Worm (Caenorhabditis elegans) whole organism, mixed stage, embryonic: ENCODE results near the gene arx-2.
A peak's percentile ranks its signal among the peaks of the same experiment; 100 is the strongest.

ENCODE experiments used
- M03D4.4 ChIP-seq: sonication (generic microtip); optimal IDR thresholded peaks from 2 replicates; lab custom pipeline; 2017; ENCODE audit warnings: mild to moderate bottlenecking, missing genetic modification characterization, missing compliant biosample characterization
- bed-3 ChIP-seq: fragments of 200-800 bp; sonication (Bioruptor generic); optimal IDR thresholded peaks from 3 replicates; lab custom pipeline; 2018; ENCODE audit warnings: mild to moderate bottlenecking, missing genetic modification characterization, moderate library complexity, missing compliant biosample characterization
- blmp-1 ChIP-seq: fragments of 150-350 bp; optimal IDR thresholded peaks from 2 replicates; lab custom pipeline; 2014; ENCODE audit warnings: missing biosample characterization, missing genetic modification characterization
- ceh-39 ChIP-seq: fragments of 150-350 bp; optimal IDR thresholded peaks from 2 replicates; lab custom pipeline; 2014; ENCODE audit warnings: missing biosample characterization, missing genetic modification characterization
- ceh-43 ChIP-seq: fragments of 200-800 bp; sonication (Bioruptor generic); optimal IDR thresholded peaks from 2 replicates; lab custom pipeline; 2018; ENCODE audit warnings: mild to moderate bottlenecking, missing genetic modification characterization, moderate library complexity, missing compliant biosample characterization
- ceh-83 ChIP-seq: fragments of 200-800 bp; sonication (Bioruptor generic); optimal IDR thresholded peaks from 2 replicates; lab custom pipeline; 2018; ENCODE audit warnings: mild to moderate bottlenecking, missing genetic modification characterization, missing compliant biosample characterization
- ces-1 ChIP-seq: fragments of 150-350 bp; optimal IDR thresholded peaks from 2 replicates; lab custom pipeline; 2014; ENCODE audit warnings: missing biosample characterization, missing genetic modification reagents, missing genetic modification characterization
- cnd-1 ChIP-seq: fragments of 200-800 bp; sonication (Bioruptor generic); optimal IDR thresholded peaks from 2 replicates; lab custom pipeline; 2018; ENCODE audit warnings: mild to moderate bottlenecking, missing genetic modification characterization, missing compliant biosample characterization
- drap-1 ChIP-seq: fragments of 200-800 bp; sonication (Bioruptor generic); optimal IDR thresholded peaks from 3 replicates; lab custom pipeline; 2018; ENCODE audit warnings: mild to moderate bottlenecking, missing genetic modification characterization, missing compliant biosample characterization
- elt-1 ChIP-seq: sonication (generic microtip); optimal IDR thresholded peaks from 2 replicates; lab custom pipeline; 2017; ENCODE audit warnings: missing genetic modification characterization, mild to moderate bottlenecking, missing compliant biosample characterization, antibody characterized with exemption, moderate library complexity, borderline replicate concordance; ENCODE audit not compliant: insufficient read depth
- elt-3 ChIP-seq: fragments of 150-350 bp; optimal IDR thresholded peaks from 2 replicates; lab custom pipeline; 2014; ENCODE audit warnings: missing biosample characterization, missing genetic modification characterization
- flh-1 ChIP-seq: fragments of 200-800 bp; sonication (Bioruptor generic); optimal IDR thresholded peaks from 2 replicates; lab custom pipeline; 2018; ENCODE audit warnings: mild to moderate bottlenecking, missing genetic modification characterization, moderate library complexity, missing compliant biosample characterization
- ham-2 ChIP-seq: fragments of 200-800 bp; sonication (Bioruptor generic); optimal IDR thresholded peaks from 2 replicates; lab custom pipeline; 2018; ENCODE audit warnings: mild to moderate bottlenecking, missing genetic modification characterization, missing compliant biosample characterization
- hlh-1 ChIP-seq: fragments of 150-350 bp; optimal IDR thresholded peaks from 2 replicates; lab custom pipeline; 2014; ENCODE audit warnings: missing biosample characterization, missing genetic modification reagents, missing genetic modification characterization
- lin-13 ChIP-seq: fragments of 150-350 bp; optimal IDR thresholded peaks from 2 replicates; lab custom pipeline; 2014; ENCODE audit warnings: missing biosample characterization, missing genetic modification characterization
- lin-32 ChIP-seq: fragments of 200-800 bp; sonication (Bioruptor generic); optimal IDR thresholded peaks from 2 replicates; lab custom pipeline; 2018; ENCODE audit warnings: mild to moderate bottlenecking, missing genetic modification characterization, missing compliant biosample characterization
- lsy-2 ChIP-seq: fragments of 150-350 bp; optimal IDR thresholded peaks from 2 replicates; lab custom pipeline; 2014; ENCODE audit warnings: missing biosample characterization, missing genetic modification characterization
- mab-5 ChIP-seq: fragments of 150-350 bp; optimal IDR thresholded peaks from 2 replicates; lab custom pipeline; 2014; ENCODE audit warnings: missing biosample characterization, missing genetic modification characterization
- mep-1 ChIP-seq: fragments of 150-350 bp; optimal IDR thresholded peaks from 2 replicates; lab custom pipeline; 2017; ENCODE audit warnings: missing biosample characterization, missing genetic modification reagents, missing genetic modification characterization, inconsistent platforms
- mls-2 ChIP-seq: sonication (generic microtip); optimal IDR thresholded peaks from 2 replicates; lab custom pipeline; 2016; ENCODE audit warnings: mild to moderate bottlenecking, missing genetic modification characterization, moderate library complexity, missing compliant biosample characterization
- nhr-12 ChIP-seq: fragments of 150-350 bp; optimal IDR thresholded peaks from 2 replicates; lab custom pipeline; 2014; ENCODE audit warnings: missing biosample characterization, missing genetic modification characterization
- nhr-2 ChIP-seq: fragments of 150-350 bp; optimal IDR thresholded peaks from 2 replicates; lab custom pipeline; 2014; ENCODE audit warnings: missing biosample characterization, missing genetic modification characterization
- nhr-237 ChIP-seq: fragments of 150-350 bp; optimal IDR thresholded peaks from 2 replicates; lab custom pipeline; 2014; ENCODE audit warnings: missing biosample characterization, missing genetic modification characterization
- nhr-28 ChIP-seq: fragments of 150-350 bp; optimal IDR thresholded peaks from 2 replicates; lab custom pipeline; 2014; ENCODE audit warnings: missing biosample characterization, missing genetic modification characterization
- nhr-76 ChIP-seq: sonication (generic microtip); optimal IDR thresholded peaks from 2 replicates; lab custom pipeline; 2017; ENCODE audit warnings: missing biosample characterization, missing genetic modification characterization
- pha-4 ChIP-seq: fragments of 150-350 bp; optimal IDR thresholded peaks from 2 replicates; lab custom pipeline; 2018; ENCODE audit warnings: missing biosample characterization, missing genetic modification reagents, missing genetic modification characterization
- sem-2 ChIP-seq: fragments of 200-800 bp; sonication (Bioruptor generic); optimal IDR thresholded peaks from 2 replicates; lab custom pipeline; 2018; ENCODE audit warnings: mild to moderate bottlenecking, missing genetic modification characterization, missing compliant biosample characterization
- snpc-4 ChIP-seq: fragments of 150-350 bp; optimal IDR thresholded peaks from 2 replicates; lab custom pipeline; 2014; ENCODE audit warnings: missing biosample characterization, missing genetic modification characterization
- sptf-1 ChIP-seq: sonication (generic microtip); optimal IDR thresholded peaks from 2 replicates; lab custom pipeline; 2017; ENCODE audit warnings: mild to moderate bottlenecking, missing genetic modification characterization, moderate library complexity, missing compliant biosample characterization
- tbx-8 ChIP-seq: fragments of 200-800 bp; sonication (Bioruptor generic); optimal IDR thresholded peaks from 2 replicates; lab custom pipeline; 2018; ENCODE audit warnings: mild to moderate bottlenecking, missing genetic modification characterization, moderate library complexity, missing compliant biosample characterization
- unc-120 ChIP-seq: sonication (generic microtip); optimal IDR thresholded peaks from 2 replicates; lab custom pipeline; 2017; ENCODE audit warnings: missing genetic modification characterization, missing compliant biosample characterization; ENCODE audit not compliant: poor library complexity, severe bottlenecking
- unc-39 ChIP-seq: fragments of 150-350 bp; optimal IDR thresholded peaks from 2 replicates; lab custom pipeline; 2014; ENCODE audit warnings: missing biosample characterization, missing genetic modification characterization
- unc-62 ChIP-seq: fragments of 150-350 bp; optimal IDR thresholded peaks from 2 replicates; lab custom pipeline; 2014; ENCODE audit warnings: missing biosample characterization, missing genetic modification reagents, missing genetic modification characterization
- zip-8 ChIP-seq: fragments of 150-350 bp; optimal IDR thresholded peaks from 2 replicates; lab custom pipeline; 2014; ENCODE audit warnings: missing biosample characterization, missing genetic modification characterization
- ztf-11 ChIP-seq: fragments of 150-350 bp; optimal IDR thresholded peaks from 2 replicates; lab custom pipeline; 2014; ENCODE audit warnings: missing biosample characterization, missing genetic modification characterization

The arx-2 gene

DNA sequence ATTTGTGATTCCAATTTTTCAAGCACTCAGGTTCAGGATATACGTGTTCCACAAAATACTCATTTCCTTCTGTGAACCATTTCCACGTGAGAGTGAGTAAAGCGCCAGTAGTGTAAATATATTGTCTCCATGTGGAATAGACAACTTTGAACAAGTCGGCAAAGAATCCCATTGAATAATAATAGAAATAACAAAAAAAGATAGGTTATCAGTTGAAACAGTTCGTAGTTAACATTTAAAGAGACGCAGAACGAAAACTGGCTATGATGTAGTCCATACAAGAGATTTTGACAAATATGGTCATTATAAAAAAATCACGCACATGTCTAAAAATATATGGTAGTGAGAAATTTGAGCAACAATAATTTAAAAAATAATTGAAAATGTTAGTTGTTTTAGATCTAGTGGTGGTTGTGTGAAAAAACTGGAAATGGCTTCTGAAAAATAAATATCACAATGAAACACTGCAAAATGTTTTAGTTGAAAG is 19.4 kb upstream of the arx-2 start, which contains the start of gene ceeh-2:
Gene ceeh-2 (minus strand): TSS at position 437 of the 487 bp plus-strand sequence.
- no peak for TF ChIP-seq pha-4
- no peak for TF ChIP-seq sptf-1 (tag; lab: Kevin White, UChicago)
- TF ChIP-seq ceh-39 (tag; lab: Kevin White, UChicago): no peak
- no peak for TF ChIP-seq blmp-1 (tag; lab: Kevin White, UChicago)
- no peak for TF ChIP-seq tbx-8 (GFP tag; lab: Kevin White, UChicago)
- no peak for TF ChIP-seq elt-3 (tag; lab: Kevin White, UChicago)
- no peak for TF ChIP-seq bed-3 (GFP tag; lab: Kevin White, UChicago)
- TF ChIP-seq ceh-83: no peak
- TF ChIP-seq M03D4.4 (tag; lab: Kevin White, UChicago): no peak
- TF ChIP-seq, all 35 proteins: peak for 0

DNA sequence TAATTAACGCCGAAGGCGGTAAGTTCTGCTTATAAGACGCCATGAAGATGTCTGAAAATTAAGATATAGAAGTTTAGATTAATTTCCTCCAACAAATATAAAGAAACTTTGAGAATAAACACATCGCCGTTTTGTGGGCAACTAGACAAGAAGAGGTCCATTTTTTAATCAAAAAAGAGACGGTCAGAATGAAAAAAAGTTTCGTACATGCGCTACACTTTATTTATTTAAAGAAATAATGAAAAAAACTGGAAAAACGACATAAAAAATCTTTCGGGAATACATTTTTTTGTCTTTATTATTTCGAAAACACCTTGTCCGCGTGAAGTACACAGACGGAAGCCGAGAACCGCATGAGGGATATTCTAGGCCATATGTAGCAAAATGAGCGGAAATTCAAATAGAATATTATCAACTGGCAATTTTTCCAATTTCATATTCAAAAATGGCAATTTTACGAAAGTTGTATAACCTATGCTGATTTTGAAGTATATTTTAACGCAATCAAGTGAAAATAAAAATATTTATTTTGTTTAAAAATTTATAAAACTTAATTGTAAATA is 17.7 kb upstream of the arx-2 start, which contains the start of gene sluh-7:
Gene sluh-7 (minus strand): TSS at position 51 of the 563 bp plus-strand sequence.
- TF ChIP-seq snpc-4 (no peak), nhr-28 (tag; lab: Kevin White, UChicago) (no peak), mep-1 (tag; lab: Kevin White, UChicago) (peak; percentile 22), ceh-39 (tag; lab: Kevin White, UChicago) (peak; percentile 42), M03D4.4 (tag; lab: Kevin White, UChicago) (no peak), ham-2 (GFP tag; lab: Kevin White, UChicago) (no peak), drap-1 (GFP tag; lab: Kevin White, UChicago) (no peak), ceh-43 (GFP tag; lab: Kevin White, UChicago) (no peak), blmp-1 (tag; lab: Kevin White, UChicago) (no peak), nhr-2 (tag; lab: Kevin White, UChicago) (no peak), elt-1 (tag; lab: Kevin White, UChicago) (no peak), lin-32 (GFP tag; lab: Kevin White, UChicago) (no peak), sem-2 (GFP tag; lab: Kevin White, UChicago) (no peak), elt-3 (tag; lab: Kevin White, UChicago) (no peak), lsy-2 (peak; percentile 72), lin-13 (peak; percentile 29), bed-3 (GFP tag; lab: Kevin White, UChicago) (no peak), nhr-76 (tag; lab: Kevin White, UChicago) (no peak), unc-39 (tag; lab: Kevin White, UChicago) (no peak), ces-1 (GFP tag; lab: Kevin White, UChicago) (peak; percentile 55), sptf-1 (tag; lab: Kevin White, UChicago) (peak; percentile 66), tbx-8 (GFP tag; lab: Kevin White, UChicago) (no peak), hlh-1 (tag; lab: Kevin White, UChicago) (peak; percentile 1), nhr-12 (tag; lab: Kevin White, UChicago) (no peak), mab-5 (tag; lab: Kevin White, UChicago) (no peak), unc-120 (peak; percentile 44), unc-62 (GFP tag; lab: Kevin White, UChicago) (no peak), mls-2 (tag; lab: Kevin White, UChicago) (no peak), pha-4 (peak; percentile 49), zip-8 (no peak), nhr-237 (tag; lab: Kevin White, UChicago) (peak; percentile 62), ceh-83 (peak; percentile 5), cnd-1 (no peak), ztf-11 (no peak), flh-1 (GFP tag; lab: Kevin White, UChicago) (no peak)

DNA sequence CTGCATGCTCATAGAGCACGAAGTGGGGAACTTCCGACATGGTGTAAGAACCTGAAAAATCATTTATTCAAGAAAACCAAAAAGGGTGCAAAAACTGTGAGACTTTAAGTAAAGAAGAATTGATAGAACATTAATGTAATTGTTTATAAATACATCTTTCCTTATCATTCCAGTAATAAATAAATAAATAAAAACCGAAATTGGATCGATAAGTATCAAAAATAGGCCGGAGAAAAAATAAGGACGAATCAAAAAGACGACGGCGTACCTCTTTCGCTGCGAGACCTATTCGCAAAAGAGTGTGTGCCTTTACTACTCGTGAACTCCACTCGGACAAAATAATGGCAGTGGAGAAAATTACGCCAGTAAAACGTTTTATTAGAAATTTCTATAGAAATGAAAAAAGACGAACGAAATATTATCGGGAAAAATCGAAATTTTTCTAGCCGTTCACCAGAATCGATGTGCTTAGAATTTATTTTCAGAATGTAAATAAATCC is 14.8 kb upstream of the arx-2 start, which contains the start of gene nol-56:
Gene nol-56 (minus strand): TSS at position 51 of the 500 bp plus-strand sequence.
- no peak for TF ChIP-seq ham-2 (GFP tag; lab: Kevin White, UChicago)
- TF ChIP-seq ceh-39 (tag; lab: Kevin White, UChicago): peak; percentile 82
- TF ChIP-seq nhr-12 (tag; lab: Kevin White, UChicago): no peak
- peak; percentile 64 for TF ChIP-seq mep-1 (tag; lab: Kevin White, UChicago)
- no peak for TF ChIP-seq blmp-1 (tag; lab: Kevin White, UChicago)
- TF ChIP-seq ces-1 (GFP tag; lab: Kevin White, UChicago): peak; percentile 77
- no peak for TF ChIP-seq bed-3 (GFP tag; lab: Kevin White, UChicago)
- TF ChIP-seq nhr-2 (tag; lab: Kevin White, UChicago): no peak
- TF ChIP-seq lsy-2: peak; percentile 77
- TF ChIP-seq unc-39 (tag; lab: Kevin White, UChicago): no peak
- TF ChIP-seq pha-4: peak; percentile 49
- no peak for TF ChIP-seq mab-5 (tag; lab: Kevin White, UChicago)
- no peak for TF ChIP-seq elt-3 (tag; lab: Kevin White, UChicago)
- TF ChIP-seq unc-62 (GFP tag; lab: Kevin White, UChicago): no peak
- TF ChIP-seq lin-13: peak; percentile 56
- peak; percentile 45 for TF ChIP-seq nhr-237 (tag; lab: Kevin White, UChicago)
- no peak for TF ChIP-seq tbx-8 (GFP tag; lab: Kevin White, UChicago)
- peak; percentile 53 for TF ChIP-seq hlh-1 (tag; lab: Kevin White, UChicago)
- TF ChIP-seq, all 35 proteins: peak for 8
